In genomic region chr2L:7281430-7281829, dm6 we compare ENCODE assay signal across 2 fruit fly cellular contexts.
TF ChIP-seq lines count a peak whose summit lies in the region.

No protein-coding gene starts in this region.

TF ChIP-seq in whole organism, embryonic, 481 proteins besides CTCF, POLR2A, EP300 and RAD21 (continued from another document and continues in another):
- TF ChIP-seq CG8478 (optimal IDR thresholded peaks at IDR 0.05; lab: Kevin White, UChicago) (no peak), CG6765 (GFP tag; optimal IDR thresholded peaks at IDR 0.05; lab: Kevin White, UChicago) (no peak), al (GFP tag; IDR thresholded peaks at IDR 0.05; lab: Robert Waterston, UW) (0 out of 2 replicates have a peak, but pooled peaks have one; percentile 30), eyg (GFP tag; optimal IDR thresholded peaks at IDR 0.05; lab: Kevin White, UChicago) (no peak), CG6813 (GFP tag; optimal IDR thresholded peaks at IDR 0.05; lab: Kevin White, UChicago) (no peak), CG15479 (GFP tag; optimal IDR thresholded peaks at IDR 0.05; lab: Kevin White, UChicago) (no peak), gsb (GFP tag; IDR thresholded peaks at IDR 0.05; lab: Robert Waterston, UW) (no peak), Adf1 (GFP tag; IDR thresholded peaks at IDR 0.05; lab: Robert Waterston, UW) (no peak; the same call in 1 of the 2 replicates), Elba2 (GFP tag; optimal IDR thresholded peaks at IDR 0.05; lab: Kevin White, UChicago) (no peak), phol (tag; optimal IDR thresholded peaks at IDR 0.05; lab: Kevin White, UChicago) (peak; percentile 67), sim (GFP tag; IDR thresholded peaks at IDR 0.05; lab: Robert Waterston, UW) (no peak), Lpt (GFP tag; optimal IDR thresholded peaks at IDR 0.05; lab: Kevin White, UChicago) (no peak), CG11085 (GFP tag; IDR thresholded peaks at IDR 0.05; lab: Robert Waterston, UW) (peak; percentile 76), Atf-2 (GFP tag; optimal IDR thresholded peaks at IDR 0.05; lab: Kevin White, UChicago) (peak; percentile 44), Sry-δ (GFP tag; optimal IDR thresholded peaks at IDR 0.05; lab: Kevin White, UChicago) (peak; percentile 20), Trl (optimal IDR thresholded peaks at IDR 0.05; lab: Kevin White, UChicago) (no peak), Trl (GFP tag; optimal IDR thresholded peaks at IDR 0.05; lab: Kevin White, UChicago) (peak; percentile 65), oc (tag; optimal IDR thresholded peaks at IDR 0.05; lab: Kevin White, UChicago) (no peak), dmrt99B (tag; optimal IDR thresholded peaks at IDR 0.05; lab: Kevin White, UChicago) (peak; percentile 27), CG14441 (GFP tag; IDR thresholded peaks at IDR 0.05; lab: Robert Waterston, UW) (peak; percentile 57), seq (GFP tag; IDR thresholded peaks at IDR 0.05; lab: Robert Waterston, UW) (no peak), chif (GFP tag; optimal IDR thresholded peaks at IDR 0.05; lab: Kevin White, UChicago) (peak; percentile 8 to 80), CG18476 (GFP tag; optimal IDR thresholded peaks at IDR 0.05; lab: Kevin White, UChicago) (no peak), prd (optimal IDR thresholded peaks at IDR 0.05; lab: Kevin White, UChicago) (no peak), prd (GFP tag; IDR thresholded peaks at IDR 0.05; lab: Robert Waterston, UW) (peak; percentile 73), usp (GFP tag; optimal IDR thresholded peaks at IDR 0.05; lab: Kevin White, UChicago) (no peak), vfl (GFP tag; optimal IDR thresholded peaks at IDR 0.05; lab: Kevin White, UChicago) (no peak), GATAe (GFP tag; conservative IDR thresholded peaks at IDR 0.05; lab: Robert Waterston, UW) (no peak), Side (GFP tag; optimal IDR thresholded peaks at IDR 0.05; lab: Kevin White, UChicago) (peak; percentile 25), Dfd (GFP tag; optimal IDR thresholded peaks at IDR 0.05; lab: Kevin White, UChicago) (no peak), Dip3 (GFP tag; optimal IDR thresholded peaks at IDR 0.05; lab: Kevin White, UChicago) (peak; percentile 55), pan (optimal IDR thresholded peaks at IDR 0.05; lab: Kevin White, UChicago) (no peak), pan (GFP tag; optimal IDR thresholded peaks at IDR 0.05 in 1 of 2, IDR thresholded peaks at IDR 0.05 in 1 of 2) (peak in 1 of 2 experiments; percentile 40), zen (tag; optimal IDR thresholded peaks at IDR 0.05; lab: Kevin White, UChicago) (peak; percentile 72), CG30403 (GFP tag; optimal IDR thresholded peaks at IDR 0.05; lab: Kevin White, UChicago) (peak; percentile 63), tna (GFP tag; IDR thresholded peaks at IDR 0.05; lab: Robert Waterston, UW; ENCODE audit: partially characterized antibody) (no peak), CG3065 (GFP tag; optimal IDR thresholded peaks at IDR 0.05; lab: Kevin White, UChicago) (peak; percentile 12), slou (GFP tag; optimal IDR thresholded peaks at IDR 0.05; lab: Kevin White, UChicago) (peak; percentile 63), CG16815 (GFP tag; optimal IDR thresholded peaks at IDR 0.05; lab: Kevin White, UChicago) (peak; percentile 51), Doc3 (GFP tag; IDR thresholded peaks at IDR 0.05; lab: Robert Waterston, UW; ENCODE audit: partially characterized antibody) (no peak), h (optimal IDR thresholded peaks at IDR 0.05; lab: Kevin White, UChicago) (no peak), tup (GFP tag; optimal IDR thresholded peaks at IDR 0.05; lab: Kevin White, UChicago) (peak; percentile 9), ken (GFP tag; IDR thresholded peaks at IDR 0.05; lab: Robert Waterston, UW) (peak; percentile 63), CG2116 (GFP tag; optimal IDR thresholded peaks at IDR 0.05; lab: Kevin White, UChicago) (no peak), CG2199 (GFP tag; IDR thresholded peaks at IDR 0.05; lab: Robert Waterston, UW) (peak; percentile 71), row (GFP tag; IDR thresholded peaks at IDR 0.05; lab: Robert Waterston, UW) (peak; percentile 16; the same call in 1 of the 3 replicates), CG9932 (GFP tag; IDR thresholded peaks at IDR 0.05; lab: Robert Waterston, UW) (peak; percentile 83), ham (GFP tag; IDR thresholded peaks at IDR 0.05; lab: Robert Waterston, UW) (no peak), CG2129 (GFP tag; IDR thresholded peaks at IDR 0.05; lab: Robert Waterston, UW; ENCODE audit: partially characterized antibody) (no peak), lola (GFP tag; optimal IDR thresholded peaks at IDR 0.05; lab: Kevin White, UChicago) (peak in 1 of 3 experiments; percentile 24), slbo (GFP tag; IDR thresholded peaks at IDR 0.05; lab: Robert Waterston, UW) (peak; percentile 87), knrl (GFP tag; IDR thresholded peaks at IDR 0.05; lab: Robert Waterston, UW; ENCODE audit: partially characterized antibody) (peak; percentile 64; the same call in 1 of the 3 replicates), zfh1 (GFP tag; IDR thresholded peaks at IDR 0.05; lab: Robert Waterston, UW) (peak; percentile 54; the same call in 2 of the 3 replicates), bsh (GFP tag; optimal IDR thresholded peaks at IDR 0.05; lab: Kevin White, UChicago) (peak in 1 of 2 experiments; percentile 47), PHDP (tag; optimal IDR thresholded peaks at IDR 0.05; lab: Kevin White, UChicago) (peak; percentile 60), D19A (tag; optimal IDR thresholded peaks at IDR 0.05; lab: Kevin White, UChicago) (peak; percentile 48), gsb-n (tag; optimal IDR thresholded peaks at IDR 0.05; lab: Kevin White, UChicago) (no peak), ERR (GFP tag; optimal IDR thresholded peaks at IDR 0.05; lab: Kevin White, UChicago) (peak; percentile 21), Dip2 (GFP tag; IDR thresholded peaks at IDR 0.05; lab: Robert Waterston, UW) (peak; percentile 60), CG42726 (GFP tag; IDR thresholded peaks at IDR 0.05; lab: Robert Waterston, UW; ENCODE audit: partially characterized antibody) (peak; percentile 89), CG14014 (GFP tag; IDR thresholded peaks at IDR 0.05; lab: Robert Waterston, UW) (peak; percentile 34; the same call in 1 of the 2 replicates), toy (GFP tag; IDR thresholded peaks at IDR 0.05; lab: Robert Waterston, UW) (no peak), ssp (GFP tag; IDR thresholded peaks at IDR 0.05; lab: Robert Waterston, UW) (peak; percentile 53; the same call in 1 of the 2 replicates), gfzf (GFP tag; optimal IDR thresholded peaks at IDR 0.05; lab: Kevin White, UChicago) (peak; percentile 16), nau (GFP tag; optimal IDR thresholded peaks at IDR 0.05; lab: Kevin White, UChicago) (no peak)

TF ChIP-seq in whole organism, prepupa, 60 proteins besides CTCF, POLR2A, EP300 and RAD21 (continued from another document):
- no peak for TF ChIP-seq Hr38 (GFP tag; optimal IDR thresholded peaks at IDR 0.05; lab: Kevin White, UChicago)
- peak; percentile 11 for TF ChIP-seq Smox (GFP tag; optimal IDR thresholded peaks at IDR 0.05; lab: Kevin White, UChicago)
- TF ChIP-seq spab (GFP tag; optimal IDR thresholded peaks at IDR 0.05; lab: Kevin White, UChicago) = no peak
- no peak for TF ChIP-seq CG6163 (GFP tag; IDR thresholded peaks at IDR 0.05; lab: Robert Waterston, UW)
- no peak for TF ChIP-seq CG10631 (GFP tag; optimal IDR thresholded peaks at IDR 0.05; lab: Kevin White, UChicago)
- TF ChIP-seq ss (GFP tag; optimal IDR thresholded peaks at IDR 0.05; lab: Kevin White, UChicago) = no peak
- TF ChIP-seq Met (GFP tag; optimal IDR thresholded peaks at IDR 0.05; lab: Kevin White, UChicago) = peak; percentile 29
- no peak for TF ChIP-seq CG16779 (tag; optimal IDR thresholded peaks at IDR 0.05; lab: Kevin White, UChicago)
- peak; percentile 76 for TF ChIP-seq CG31627 (GFP tag; optimal IDR thresholded peaks at IDR 0.05; lab: Kevin White, UChicago)
- TF ChIP-seq Sox14 (GFP tag; optimal IDR thresholded peaks at IDR 0.05; lab: Kevin White, UChicago) = peak; percentile 46
- TF ChIP-seq Lpt (GFP tag; optimal IDR thresholded peaks at IDR 0.05; lab: Kevin White, UChicago) = no peak
- TF ChIP-seq svp (GFP tag; lab: Kevin White, UChicago) = no peak
- no peak for TF ChIP-seq fd85E (GFP tag; optimal IDR thresholded peaks at IDR 0.05; lab: Kevin White, UChicago)
- no peak for TF ChIP-seq Ets96B (tag; optimal IDR thresholded peaks at IDR 0.05; lab: Kevin White, UChicago)
- TF ChIP-seq fd59A (GFP tag; optimal IDR thresholded peaks at IDR 0.05; lab: Kevin White, UChicago) = no peak
- no peak for TF ChIP-seq dsx (GFP tag; optimal IDR thresholded peaks at IDR 0.05; lab: Kevin White, UChicago; ENCODE audit: poor library complexity, severe bottlenecking)
- no peak for TF ChIP-seq net (GFP tag; optimal IDR thresholded peaks at IDR 0.05; lab: Kevin White, UChicago)
- no peak for TF ChIP-seq CG6808 (GFP tag; optimal IDR thresholded peaks at IDR 0.05; lab: Kevin White, UChicago)
- peak; percentile 6 for TF ChIP-seq OdsH (GFP tag; optimal IDR thresholded peaks at IDR 0.05; lab: Kevin White, UChicago)
- no peak for TF ChIP-seq Eip93F (GFP tag; optimal IDR thresholded peaks at IDR 0.05; lab: Kevin White, UChicago)
- no peak for TF ChIP-seq CG7368 (GFP tag; optimal IDR thresholded peaks at IDR 0.05; lab: Kevin White, UChicago)
- no peak for TF ChIP-seq CG1621 (tag; optimal IDR thresholded peaks at IDR 0.05; lab: Kevin White, UChicago)
- TF ChIP-seq acj6 (GFP tag; optimal IDR thresholded peaks at IDR 0.05; lab: Kevin White, UChicago) = peak; percentile 47
- no peak for TF ChIP-seq CG6854 (GFP tag; optimal IDR thresholded peaks at IDR 0.05; lab: Kevin White, UChicago)
- TF ChIP-seq Ets21C (GFP tag; optimal IDR thresholded peaks at IDR 0.05; lab: Kevin White, UChicago) = no peak
- TF ChIP-seq vri (GFP tag; optimal IDR thresholded peaks at IDR 0.05; lab: Kevin White, UChicago) = no peak
- no peak for TF ChIP-seq CG11294 (GFP tag; IDR thresholded peaks at IDR 0.05; lab: Robert Waterston, UW)
- no peak for TF ChIP-seq CG6276 (GFP tag; optimal IDR thresholded peaks at IDR 0.05; lab: Kevin White, UChicago)
- TF ChIP-seq Blimp-1 (GFP tag; optimal IDR thresholded peaks at IDR 0.05; lab: Kevin White, UChicago) = no peak
- TF ChIP-seq Gug (GFP tag; IDR thresholded peaks at IDR 0.05; lab: Robert Waterston, UW) = no peak
TF ChIP-seq in whole organism, prepupa: peak in this region for 19.
